Worm (Caenorhabditis elegans): Measurements from ENCODE around the gene F28B12.6.

The F28B12.6 gene

DNA sequence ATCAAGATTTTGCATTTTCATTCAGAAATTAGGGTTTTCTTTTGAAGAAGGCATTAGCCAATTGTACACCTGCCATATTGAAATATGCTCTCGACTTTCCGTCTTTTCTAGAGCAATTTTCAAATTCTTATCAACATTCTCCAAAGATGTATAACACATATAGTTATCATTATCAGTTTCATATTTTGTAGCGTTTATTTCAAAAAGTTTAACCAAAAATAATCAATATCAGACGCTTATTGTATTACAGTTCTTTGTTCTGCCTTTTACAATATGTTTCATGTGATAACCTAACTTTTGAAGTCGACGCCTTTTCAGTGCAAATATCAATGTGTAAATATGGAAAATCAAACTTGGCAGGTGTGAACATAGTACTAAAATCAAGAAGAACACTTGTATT is 26.8 kb upstream of the F28B12.6 start (continued):
- TF ChIP-seq ctbp-1 (GFP tag; IDR thresholded peaks at IDR 0.05), result no peak
- no peak for TF ChIP-seq hif-1 (tag; optimal IDR thresholded peaks at IDR 0.05)
- peak; percentile 58 for TF ChIP-seq dve-1 (tag; optimal IDR thresholded peaks at IDR 0.05; ENCODE audit: insufficient read depth)

DNA sequence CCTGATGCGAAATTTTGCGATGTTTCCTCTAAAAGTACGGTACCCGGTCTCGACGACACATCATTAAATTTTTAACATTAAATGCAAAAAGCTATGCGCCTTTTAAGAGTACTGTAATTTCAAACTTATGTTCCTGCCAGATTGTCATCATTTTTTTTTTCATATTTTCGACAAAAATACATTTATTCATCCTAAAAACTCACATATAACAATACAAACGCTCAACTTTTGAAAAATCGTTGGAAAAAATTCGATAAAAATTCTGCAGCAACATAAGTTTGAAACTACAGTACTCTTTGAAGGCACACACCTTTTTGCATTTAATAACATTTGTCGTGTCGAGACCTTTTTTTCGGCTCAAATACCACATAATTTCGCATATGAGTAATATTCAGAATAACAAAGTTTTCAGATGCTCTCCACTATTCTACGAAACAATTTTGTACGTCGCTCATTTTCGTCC is 23.6 kb upstream of the F28B12.6 start, which contains the start of gene frh-1:
TSS of gene frh-1 (plus strand) at position 413 of the 463 bp plus-strand sequence.
- no peak for TF ChIP-seq fos-1 (tag; optimal IDR thresholded peaks at IDR 0.05)
- peak; percentile 72 for TF ChIP-seq aha-1 (tag)
- peak; percentile 35 for TF ChIP-seq lin-38 (GFP tag; IDR thresholded peaks at IDR 0.05)
- 0 out of 2 replicates have a peak, but pooled peaks have one; percentile 38 for TF ChIP-seq pha-4 (GFP tag; IDR thresholded peaks at IDR 0.05)
- TF ChIP-seq pha-4 (tag; optimal IDR thresholded peaks at IDR 0.05), result no peak

DNA sequence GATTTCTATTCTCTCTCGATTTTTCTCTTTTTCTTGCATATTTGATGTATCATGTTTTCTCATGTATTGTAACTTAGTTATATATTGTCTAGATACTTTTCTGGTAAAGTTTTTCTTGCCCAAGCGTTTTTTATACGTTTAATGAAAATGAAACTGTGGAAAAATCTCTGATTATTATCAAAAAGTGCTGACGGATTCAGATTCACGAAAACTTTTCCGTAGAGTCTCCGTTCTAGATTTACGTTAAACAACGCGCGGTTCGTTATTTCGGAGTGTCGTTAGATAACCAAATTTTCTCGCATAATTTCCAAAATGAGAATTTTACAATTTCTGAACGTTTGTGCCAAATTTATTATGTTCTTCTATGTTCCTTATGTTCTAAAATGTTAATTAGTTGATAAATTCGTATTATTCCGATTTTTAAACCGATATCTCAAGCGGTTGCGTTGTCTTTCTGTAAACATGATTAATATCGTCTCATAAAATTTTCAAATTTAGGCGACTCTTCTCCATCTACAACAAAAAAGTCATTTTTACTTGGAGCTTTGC is 22.4 kb upstream of the F28B12.6 start, which contains the start of gene ptp-2:
TSS of gene ptp-2 (plus strand) at position 499 of the 549 bp plus-strand sequence.
- no peak for TF ChIP-seq nhr-48 (tag; optimal IDR thresholded peaks at IDR 0.05)
- no peak for TF ChIP-seq egl-27 (tag; optimal IDR thresholded peaks at IDR 0.05)
- TF ChIP-seq set-16 (GFP tag; IDR thresholded peaks at IDR 0.05), result no peak
- TF ChIP-seq Y75B8A.6 (GFP tag; IDR thresholded peaks at IDR 0.05), result no peak
- no peak for TF ChIP-seq pqm-1 (tag; optimal IDR thresholded peaks at IDR 0.05)
- no peak for TF ChIP-seq lin-15B (tag; optimal IDR thresholded peaks at IDR 0.05)
- TF ChIP-seq ceh-20 (GFP tag; IDR thresholded peaks at IDR 0.05), result no peak
- peak in 1 of 2 experiments; percentile 27 for TF ChIP-seq hif-1 (tag; optimal IDR thresholded peaks at IDR 0.05)
- TF ChIP-seq arid-1 (GFP tag; conservative IDR thresholded peaks at IDR 0.05), result no peak
- no peak for TF ChIP-seq egl-43 (GFP tag; IDR thresholded peaks at IDR 0.05)
- TF ChIP-seq ceh-32 (tag; optimal IDR thresholded peaks at IDR 0.05; ENCODE audit: poor library complexity), result no peak
- TF ChIP-seq R02D3.7 (tag; optimal IDR thresholded peaks at IDR 0.05), result peak; percentile 25
- TF ChIP-seq php-3 (GFP tag; IDR thresholded peaks at IDR 0.05), result no peak
- no peak for TF ChIP-seq dmd-9 (GFP tag; IDR thresholded peaks at IDR 0.05)
- TF ChIP-seq daf-16 (GFP tag; optimal IDR thresholded peaks at IDR 0.05), result no peak
- peak; percentile 1 for TF ChIP-seq daf-16 (tag; optimal IDR thresholded peaks at IDR 0.05)
- peak; percentile 96 for TF ChIP-seq T20F7.1 (GFP tag; optimal IDR thresholded peaks at IDR 0.05)
- no peak for TF ChIP-seq attf-4 (tag; optimal IDR thresholded peaks at IDR 0.05)
- TF ChIP-seq ces-1 (GFP tag; optimal IDR thresholded peaks at IDR 0.05), result no peak
- no peak for TF ChIP-seq F37D6.2 (tag; optimal IDR thresholded peaks at IDR 0.05)
- TF ChIP-seq jun-1 (tag; optimal IDR thresholded peaks at IDR 0.05), result no peak
- TF ChIP-seq ceh-82 (tag; optimal IDR thresholded peaks at IDR 0.05), result no peak
- TF ChIP-seq D1046.2 (GFP tag; IDR thresholded peaks at IDR 0.05), result no peak
- no peak for TF ChIP-seq F26F4.8 (GFP tag; conservative IDR thresholded peaks at IDR 0.05)
- TF ChIP-seq duxl-1 (tag; optimal IDR thresholded peaks at IDR 0.05; ENCODE audit: poor library complexity), result no peak
- no peak for TF ChIP-seq lin-39 (tag; optimal IDR thresholded peaks at IDR 0.05)
- no peak for TF ChIP-seq tag-97 (GFP tag; IDR thresholded peaks at IDR 0.05)
- no peak for TF ChIP-seq nhr-41 (GFP tag; IDR thresholded peaks at IDR 0.05)
- TF ChIP-seq lin-38 (GFP tag; IDR thresholded peaks at IDR 0.05), result peak; percentile 45; the same call in 1 of the 2 replicates
- no peak for TF ChIP-seq lin-13 (GFP tag; optimal IDR thresholded peaks at IDR 0.05)
- TF ChIP-seq aha-1 (tag), result no peak
- no peak for TF ChIP-seq hlh-11 (tag; optimal IDR thresholded peaks at IDR 0.05)
- TF ChIP-seq madf-5 (GFP tag; IDR thresholded peaks at IDR 0.05), result no peak
- peak; percentile 65 for TF ChIP-seq mes-2 (tag; optimal IDR thresholded peaks at IDR 0.05; ENCODE audit: poor library complexity, severe bottlenecking)
- no peak for TF ChIP-seq nhr-28 (tag; optimal IDR thresholded peaks at IDR 0.05)
- TF ChIP-seq saeg-2 (GFP tag; IDR thresholded peaks at IDR 0.05), result no peak
- TF ChIP-seq tra-1 (GFP tag; IDR thresholded peaks at IDR 0.05), result no peak
- TF ChIP-seq Y5F2A.4 (GFP tag; optimal IDR thresholded peaks at IDR 0.05), result no peak
- TF ChIP-seq dmd-8 (GFP tag; IDR thresholded peaks at IDR 0.05), result no peak
- TF ChIP-seq ceh-62 (tag; optimal IDR thresholded peaks at IDR 0.05), result no peak
- peak in 1 of 2 experiments; percentile 70 for TF ChIP-seq unc-62 (GFP tag; optimal IDR thresholded peaks at IDR 0.05 in 1 of 2)
- TF ChIP-seq unc-62 (tag; optimal IDR thresholded peaks at IDR 0.05), result no peak
